Fruit fly (Drosophila melanogaster) whole organism, embryonic: Measurements from ENCODE around the gene bark.

Experiments
- ATbp ChIP-seq: fragments of 200-800 bp; sonication (Bioruptor generic); optimal IDR thresholded peaks from 2 replicates; lab custom pipeline; 2017; ENCODE audit warnings: missing biosample characterization, mild to moderate bottlenecking, missing genetic modification characterization, missing genetic modification reagents
- Adf1 ChIP-seq: fragments of 200-800 bp; sonication (Bioruptor generic); IDR thresholded peaks from 2 replicates; pipeline ENCODE4 v1.3.6; 2022; ENCODE audit warnings: missing biosample characterization, missing genetic modification characterization
- Atf3 ChIP-seq: fragments of 200-800 bp; sonication (Bioruptor generic); optimal IDR thresholded peaks from 3 replicates; lab custom pipeline; 2016; ENCODE audit warnings: missing biosample characterization, missing genetic modification characterization
- Blimp-1 ChIP-seq: fragments of 200-800 bp; sonication (Bioruptor generic); optimal IDR thresholded peaks from 3 replicates; lab custom pipeline; 2018; ENCODE audit warnings: missing biosample characterization, missing genetic modification characterization, mild to moderate bottlenecking, moderate library complexity, missing genetic modification reagents
- CG10267 ChIP-seq: fragments of 200-800 bp; sonication (Bioruptor generic); optimal IDR thresholded peaks from 2 replicates; lab custom pipeline; 2018; ENCODE audit warnings: missing biosample characterization, mild to moderate bottlenecking, missing genetic modification characterization, moderate library complexity
- CG12219 ChIP-seq: fragments of 200-800 bp; sonication (Bioruptor generic); optimal IDR thresholded peaks from 3 replicates; lab custom pipeline; 2018; ENCODE audit warnings: missing biosample characterization, mild to moderate bottlenecking, missing genetic modification characterization
- CG13287 ChIP-seq: fragments of 200-800 bp; sonication (Bioruptor generic); IDR thresholded peaks from 2 replicates; pipeline ENCODE4 v1.3.6; 2022; ENCODE audit warnings: missing biosample characterization, missing genetic modification characterization; ENCODE audit not compliant: partially characterized antibody
- CG13775 ChIP-seq: fragments of 200-800 bp; sonication (Bioruptor generic); optimal IDR thresholded peaks from 3 replicates; lab custom pipeline; 2017; ENCODE audit warnings: missing biosample characterization, mild to moderate bottlenecking, missing genetic modification characterization
- CG14014 ChIP-seq: fragments of 200-800 bp; sonication (Bioruptor generic); IDR thresholded peaks from 2 replicates; pipeline ENCODE4 v1.3.6; 2022; ENCODE audit warnings: missing biosample characterization, missing genetic modification characterization
- CG14860 ChIP-seq: fragments of 200-800 bp; sonication (Bioruptor generic); IDR thresholded peaks from 3 replicates; pipeline ENCODE4 v1.3.6; 2022; ENCODE audit warnings: missing biosample characterization, missing genetic modification characterization; ENCODE audit not compliant: partially characterized antibody
- CG15011 ChIP-seq: fragments of 200-800 bp; sonication (Bioruptor generic); optimal IDR thresholded peaks from 3 replicates; lab custom pipeline; 2018; ENCODE audit warnings: missing biosample characterization, mild to moderate bottlenecking, missing genetic modification characterization
- CG17359 ChIP-seq: fragments of 200-800 bp; sonication (Bioruptor generic); optimal IDR thresholded peaks from 3 replicates; lab custom pipeline; 2018; ENCODE audit warnings: missing biosample characterization, mild to moderate bottlenecking, missing genetic modification characterization, moderate library complexity
- CG17385 ChIP-seq: fragments of 200-800 bp; sonication (Bioruptor generic); optimal IDR thresholded peaks from 3 replicates; lab custom pipeline; 2018; ENCODE audit warnings: missing biosample characterization, mild to moderate bottlenecking, missing genetic modification characterization
- CG18011 ChIP-seq: fragments of 200-800 bp; sonication (Bioruptor generic); optimal IDR thresholded peaks from 2 replicates; lab custom pipeline; 2017; ENCODE audit warnings: missing biosample characterization, missing genetic modification characterization, mild to moderate bottlenecking, moderate library complexity, missing genotype
- CG18599 ChIP-seq: fragments of 200-800 bp; sonication (Bioruptor generic); optimal IDR thresholded peaks from 3 replicates; lab custom pipeline; 2017; ENCODE audit warnings: missing biosample characterization, missing genetic modification characterization, mild to moderate bottlenecking, moderate library complexity, missing genetic modification reagents
- CG2712 ChIP-seq: fragments of 200-800 bp; optimal IDR thresholded peaks from 3 replicates; lab custom pipeline; 2019; ENCODE audit warnings: missing biosample characterization, mild to moderate bottlenecking, missing genetic modification characterization, moderate library complexity
- CG3838 ChIP-seq: fragments of 200-800 bp; sonication (Bioruptor generic); optimal IDR thresholded peaks from 3 replicates; lab custom pipeline; 2016; ENCODE audit warnings: missing biosample characterization, missing genetic modification characterization
- CG4360 ChIP-seq: fragments of 200-800 bp; sonication (Bioruptor generic); IDR thresholded peaks from 2 replicates; pipeline ENCODE4 v1.3.6; 2022; ENCODE audit warnings: missing biosample characterization, missing genetic modification characterization
- CG4617 ChIP-seq: fragments of 200-800 bp; sonication (Bioruptor generic); optimal IDR thresholded peaks from 3 replicates; lab custom pipeline; 2016; ENCODE audit warnings: missing biosample characterization, missing genetic modification characterization, borderline replicate concordance
- CG5245 ChIP-seq: fragments of 200-800 bp; sonication (Bioruptor generic); optimal IDR thresholded peaks from 3 replicates; lab custom pipeline; 2016; ENCODE audit warnings: missing biosample characterization, missing genetic modification characterization
- CG8290 ChIP-seq, 3 experiments: fragments of 200-800 bp; sonication (Bioruptor generic); optimal IDR thresholded peaks; 2 replicates each; lab custom pipeline; 2016 to 2019; ENCODE audit warnings: missing biosample characterization in 3 of 3, missing genetic modification characterization in 3 of 3, mild to moderate bottlenecking in 2 of 3, moderate library complexity in 1 of 3
- CkIIα-i1 ChIP-seq: fragments of 200-800 bp; sonication (Bioruptor generic); IDR thresholded peaks from 2 replicates; pipeline ENCODE4 v1.3.6; 2022; ENCODE audit warnings: missing biosample characterization, missing genetic modification characterization
- Dad ChIP-seq: fragments of 200-800 bp; sonication (Bioruptor generic); optimal IDR thresholded peaks from 3 replicates; lab custom pipeline; 2016; ENCODE audit warnings: missing biosample characterization, missing genetic modification characterization
- H2.0 ChIP-seq: fragments of 200-800 bp; sonication (Bioruptor generic); IDR thresholded peaks from 2 replicates; pipeline ENCODE4 v1.3.6; 2022; ENCODE audit warnings: missing biosample characterization, missing genetic modification characterization
- MTF-1 ChIP-seq: fragments of 200-800 bp; sonication (Bioruptor generic); optimal IDR thresholded peaks from 2 replicates; lab custom pipeline; 2018; ENCODE audit warnings: missing biosample characterization, mild to moderate bottlenecking, missing genetic modification characterization, borderline replicate concordance
- Ptx1 ChIP-seq: fragments of 200-800 bp; sonication (Bioruptor generic); IDR thresholded peaks from 2 replicates; pipeline ENCODE4 v1.3.6; 2022; ENCODE audit warnings: missing biosample characterization, missing genetic modification characterization
- Side ChIP-seq: fragments of 200-800 bp; sonication (Bioruptor generic); optimal IDR thresholded peaks from 2 replicates; lab custom pipeline; 2016; ENCODE audit warnings: missing biosample characterization, missing genetic modification characterization
- Sry-δ ChIP-seq: fragments of 200-800 bp; sonication (Bioruptor generic); optimal IDR thresholded peaks from 2 replicates; lab custom pipeline; 2016; ENCODE audit warnings: missing biosample characterization, missing genetic modification characterization
- caup ChIP-seq: fragments of 200-800 bp; sonication (Bioruptor generic); optimal IDR thresholded peaks from 3 replicates; lab custom pipeline; 2017; ENCODE audit warnings: missing biosample characterization, mild to moderate bottlenecking, missing genetic modification characterization, moderate library complexity; ENCODE audit not compliant: severe bottlenecking
- chif ChIP-seq, 2 experiments: fragments of 200-800 bp; sonication (Bioruptor generic); optimal IDR thresholded peaks; 3 replicates each; lab custom pipeline; 2016; ENCODE audit warnings: missing biosample characterization in 2 of 2, missing genetic modification characterization in 2 of 2
- chinmo ChIP-seq: fragments of 200-800 bp; sonication (Bioruptor generic); IDR thresholded peaks from 4 replicates; pipeline ENCODE4 v1.3.6; 2022; ENCODE audit warnings: missing biosample characterization, missing genetic modification characterization; ENCODE audit not compliant: partially characterized antibody
- crp ChIP-seq, 2 experiments: fragments of 200-800 bp; sonication (Bioruptor generic); optimal IDR thresholded peaks; 2 replicates in 1 of 2; 3 replicates in 1 of 2; lab custom pipeline; 2017; ENCODE audit warnings: missing biosample characterization in 2 of 2, missing genetic modification characterization in 2 of 2, mild to moderate bottlenecking in 1 of 2, moderate library complexity in 1 of 2
- danr ChIP-seq: fragments of 200-800 bp; sonication (Bioruptor generic); IDR thresholded peaks from 2 replicates; pipeline ENCODE4 v1.3.6; 2022; ENCODE audit warnings: missing biosample characterization, missing genetic modification characterization
- ems ChIP-seq: fragments of 200-800 bp; sonication (Bioruptor generic); optimal IDR thresholded peaks from 3 replicates; lab custom pipeline; 2016; ENCODE audit warnings: missing biosample characterization, missing genetic modification characterization
- eve ChIP-seq, 2 experiments: fragments of >200 bp; optimal IDR thresholded peaks; 2 replicates each; lab custom pipeline; 2017; ENCODE audit warnings: missing biosample characterization in 2 of 2, missing genetic modification characterization in 2 of 2
- fd102C ChIP-seq: fragments of 200-800 bp; sonication (Bioruptor generic); optimal IDR thresholded peaks from 2 replicates; lab custom pipeline; 2018; ENCODE audit warnings: missing biosample characterization, mild to moderate bottlenecking, missing genetic modification characterization, moderate library complexity
- fd64A ChIP-seq: fragments of 200-800 bp; sonication (Bioruptor generic); optimal IDR thresholded peaks from 3 replicates; lab custom pipeline; 2018; ENCODE audit warnings: missing biosample characterization, mild to moderate bottlenecking, missing genetic modification characterization
- ftz-f1 ChIP-seq: fragments of 200-800 bp; sonication (Bioruptor generic); optimal IDR thresholded peaks from 2 replicates; lab custom pipeline; 2016; ENCODE audit warnings: missing biosample characterization, missing genetic modification characterization
- mld ChIP-seq: fragments of 200-800 bp; sonication (Bioruptor generic); IDR thresholded peaks from 3 replicates; pipeline ENCODE4 v1.3.6; 2022; ENCODE audit warnings: missing biosample characterization, missing genetic modification characterization; ENCODE audit not compliant: partially characterized antibody
- nmo ChIP-seq: fragments of 200-800 bp; sonication (Bioruptor generic); optimal IDR thresholded peaks from 2 replicates; lab custom pipeline; 2018; ENCODE audit warnings: missing biosample characterization, mild to moderate bottlenecking, missing genetic modification characterization, moderate library complexity
- oc ChIP-seq: fragments of 200-800 bp; sonication (Bioruptor generic); optimal IDR thresholded peaks from 2 replicates; lab custom pipeline; 2018; ENCODE audit warnings: missing biosample characterization, mild to moderate bottlenecking, missing genetic modification characterization, moderate library complexity
- prd ChIP-seq, 3 experiments: fragments of >200 bp in 2 of 3; fragments of 200-800 bp in 1 of 3; sonication (Bioruptor generic) in 1 of 3; optimal IDR thresholded peaks in 2 of 3; IDR thresholded peaks in 1 of 3; 2 replicates in 2 of 3; 3 replicates in 1 of 3; pipeline versions ENCODE4 v1.3.6 to Lab custom; 2017 to 2022; ENCODE audit warnings: missing biosample characterization in 1 of 3, missing genetic modification characterization in 1 of 3
- repo ChIP-seq: fragments of 200-800 bp; sonication (Bioruptor generic); optimal IDR thresholded peaks from 2 replicates; lab custom pipeline; 2016; ENCODE audit warnings: missing biosample characterization, missing genetic modification characterization
- row ChIP-seq: fragments of 200-800 bp; sonication (Bioruptor generic); IDR thresholded peaks from 3 replicates; pipeline ENCODE4 v1.3.6; 2022; ENCODE audit warnings: missing biosample characterization, missing genetic modification characterization
- shn ChIP-seq: fragments of 200-800 bp; sonication (Bioruptor generic); optimal IDR thresholded peaks from 3 replicates; lab custom pipeline; 2016; ENCODE audit warnings: missing biosample characterization, missing genetic modification characterization
- sim ChIP-seq: fragments of 200-800 bp; sonication (Bioruptor generic); IDR thresholded peaks from 2 replicates; pipeline ENCODE4 v1.3.6; 2022; ENCODE audit warnings: missing biosample characterization, missing genetic modification characterization
- stwl ChIP-seq: fragments of 200-800 bp; sonication (Bioruptor generic); optimal IDR thresholded peaks from 3 replicates; lab custom pipeline; 2018; ENCODE audit warnings: missing biosample characterization, mild to moderate bottlenecking, missing genetic modification characterization, moderate library complexity

The bark gene

DNA sequence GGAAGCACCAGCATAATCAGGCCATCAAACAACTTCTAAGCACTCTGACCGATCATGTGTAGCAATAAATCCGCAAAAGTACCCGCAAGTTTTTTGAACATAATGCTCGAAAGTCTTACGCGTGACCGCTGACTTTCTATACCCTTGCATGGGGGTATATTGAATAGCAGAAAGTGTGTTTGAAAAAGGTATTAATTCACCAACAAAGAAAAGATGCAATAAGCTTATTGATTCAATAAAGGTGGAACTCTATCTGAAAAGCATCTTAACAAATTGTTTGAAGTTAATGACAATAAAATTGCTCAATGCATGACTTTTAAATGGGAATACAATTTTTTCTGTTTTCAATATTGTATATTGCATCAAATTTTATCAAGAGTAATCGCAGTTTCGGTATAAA lies 44.7 kb downstream of the bark start (continued):
- no peak for TF ChIP-seq fd102C (GFP tag; lab: Kevin White, UChicago)
- no peak for TF ChIP-seq stwl (tag; lab: Kevin White, UChicago)
- TF ChIP-seq ems = no peak
- TF ChIP-seq CG18599 (GFP tag; lab: Kevin White, UChicago) = no peak
- peak; percentile 5 for TF ChIP-seq CG17359 (tag; lab: Kevin White, UChicago)
- TF ChIP-seq CG8290 (GFP tag; optimal IDR thresholded peaks at IDR 0.05; lab: Kevin White, UChicago) = no peak
- TF ChIP-seq CG8290 (tag; optimal IDR thresholded peaks at IDR 0.05; lab: Kevin White, UChicago) = no peak
- TF ChIP-seq nmo = no peak
- TF ChIP-seq row (GFP tag; lab: Robert Waterston, UW) = peak; percentile 21; the same call in 1 of the 3 replicates
- no peak for TF ChIP-seq oc
- TF ChIP-seq repo (GFP tag; lab: Kevin White, UChicago) = no peak
- TF ChIP-seq CG14014 (GFP tag; lab: Robert Waterston, UW) = no peak
- TF ChIP-seq sim (GFP tag; lab: Robert Waterston, UW) = no peak
- TF ChIP-seq CG15011 (GFP tag; lab: Kevin White, UChicago) = no peak
- TF ChIP-seq CkIIα-i1 (GFP tag; lab: Robert Waterston, UW) = no peak

DNA sequence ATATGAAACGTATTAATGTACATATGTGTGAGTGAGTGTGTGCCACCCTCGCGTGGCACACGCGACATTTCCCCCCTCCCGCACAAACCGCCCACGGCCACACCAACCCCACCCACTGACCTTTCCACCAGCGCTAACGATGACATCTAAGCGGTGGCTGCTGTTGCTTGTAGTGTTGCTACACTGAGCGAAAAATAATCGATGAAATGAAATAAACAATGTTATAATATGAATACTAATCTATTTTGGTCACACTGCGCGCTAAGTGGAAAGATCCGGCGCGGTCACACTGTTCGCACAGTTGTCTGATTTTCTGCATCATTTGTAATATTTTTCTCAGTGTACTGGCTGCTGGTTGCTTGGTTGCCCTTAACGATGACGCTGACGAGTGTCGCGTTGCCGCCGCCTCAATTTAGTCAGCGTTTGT lies 45.3 kb downstream of the bark start:
- no peak; the same call in 1 of the 2 replicates for TF ChIP-seq Adf1 (GFP tag; lab: Robert Waterston, UW)
- TF ChIP-seq CG10267 (tag; lab: Kevin White, UChicago) = peak; percentile 94
- peak; percentile 90 for TF ChIP-seq CG17385 (GFP tag; lab: Kevin White, UChicago)
- peak; percentile 97 for TF ChIP-seq fd64A
- peak; percentile 94 for TF ChIP-seq MTF-1 (GFP tag; lab: Kevin White, UChicago)
- no peak for TF ChIP-seq mld (GFP tag; lab: Robert Waterston, UW)
- peak; percentile 98 for TF ChIP-seq ATbp
- peak; percentile 80 to 97 for TF ChIP-seq eve (GFP tag; optimal IDR thresholded peaks at IDR 0.05; lab: Kevin White, UChicago)
- peak; percentile 95 for TF ChIP-seq Side (GFP tag; lab: Kevin White, UChicago)
- no peak for TF ChIP-seq CG14860 (GFP tag; lab: Robert Waterston, UW)
- peak; percentile 98 to 99 for TF ChIP-seq chif (GFP tag; optimal IDR thresholded peaks at IDR 0.05; lab: Kevin White, UChicago)
- TF ChIP-seq danr (GFP tag; lab: Robert Waterston, UW) = peak; percentile 91
- TF ChIP-seq CG5245 (GFP tag; lab: Kevin White, UChicago) = peak; percentile 99
- TF ChIP-seq shn (GFP tag; lab: Kevin White, UChicago) = peak; percentile 91
- peak; percentile 97 for TF ChIP-seq Atf3 (GFP tag; lab: Kevin White, UChicago)
- TF ChIP-seq CG4360 = peak; percentile 71
- TF ChIP-seq Blimp-1 (GFP tag; lab: Kevin White, UChicago) = peak; percentile 96
- peak; percentile 96 for TF ChIP-seq Dad
- TF ChIP-seq CG12219 (GFP tag; lab: Kevin White, UChicago) = peak; percentile 97
- no peak for TF ChIP-seq chinmo (GFP tag; lab: Robert Waterston, UW)
- TF ChIP-seq CG2712 (tag; lab: Kevin White, UChicago) = peak; percentile 98
- TF ChIP-seq prd (optimal IDR thresholded peaks at IDR 0.05; lab: Kevin White, UChicago) = no peak
- peak; percentile 98 for TF ChIP-seq prd (GFP tag; IDR thresholded peaks at IDR 0.05; lab: Robert Waterston, UW)
- peak; percentile 91 for TF ChIP-seq caup (GFP tag; lab: Kevin White, UChicago)
- TF ChIP-seq Sry-δ = peak; percentile 70
- TF ChIP-seq crp (GFP tag; optimal IDR thresholded peaks at IDR 0.05; lab: Kevin White, UChicago) = peak; percentile 15 to 64
- TF ChIP-seq CG4617 (GFP tag; lab: Kevin White, UChicago) = peak; percentile 94
- TF ChIP-seq CG18011 (GFP tag; lab: Kevin White, UChicago) = peak; percentile 65
- TF ChIP-seq repo (GFP tag; lab: Kevin White, UChicago) = peak; percentile 95
- TF ChIP-seq H2.0 = peak; percentile 95
- no peak for TF ChIP-seq CG13287
- peak; percentile 95 for TF ChIP-seq CG13775 (GFP tag; lab: Kevin White, UChicago)
- peak; percentile 90 for TF ChIP-seq CG3838 (GFP tag; lab: Kevin White, UChicago)
- peak; percentile 24 for TF ChIP-seq ftz-f1
- peak; percentile 96 for TF ChIP-seq Ptx1
